Fruit fly (Drosophila melanogaster) whole organism, embryonic: ENCODE data around the gene CG17562.
A peak's percentile ranks its signal among the peaks of the same experiment; 100 is the strongest.

Experiments used
- Bgb ChIP-seq: fragments of 200-800 bp; sonication (Bioruptor generic); IDR thresholded peaks from 2 replicates; pipeline ENCODE4 v1.3.6; 2022; ENCODE audit warnings: missing biosample characterization, missing genetic modification characterization; ENCODE audit not compliant: partially characterized antibody
- CG10209 ChIP-seq: fragments of 200-800 bp; sonication (Bioruptor generic); optimal IDR thresholded peaks from 3 replicates; lab custom pipeline; 2017; ENCODE audit warnings: missing biosample characterization, mild to moderate bottlenecking, missing genetic modification characterization, missing genetic modification reagents
- CG1024 ChIP-seq: fragments of 200-800 bp; sonication (Bioruptor generic); IDR thresholded peaks from 2 replicates; pipeline ENCODE4 v1.3.6; 2022; ENCODE audit warnings: missing biosample characterization, missing genetic modification characterization
- CG10274 ChIP-seq: fragments of 200-800 bp; sonication (Bioruptor generic); optimal IDR thresholded peaks from 3 replicates; lab custom pipeline; 2017; ENCODE audit warnings: missing biosample characterization, mild to moderate bottlenecking, missing genetic modification characterization
- CG10959 ChIP-seq: fragments of 200-800 bp; sonication (Bioruptor generic); IDR thresholded peaks from 2 replicates; pipeline ENCODE4 v1.3.6; 2022; ENCODE audit warnings: missing biosample characterization, missing genetic modification characterization
- CG11695 ChIP-seq: fragments of 200-800 bp; sonication (Bioruptor generic); IDR thresholded peaks from 3 replicates; pipeline ENCODE4 v1.3.6; 2022; ENCODE audit warnings: missing biosample characterization, missing genetic modification characterization
- CG13624 ChIP-seq: fragments of 200-800 bp; sonication (Bioruptor generic); optimal IDR thresholded peaks from 2 replicates; lab custom pipeline; 2016; ENCODE audit warnings: missing biosample characterization, missing genetic modification characterization
- CG14965 ChIP-seq: fragments of 200-800 bp; sonication (Bioruptor generic); optimal IDR thresholded peaks from 2 replicates; lab custom pipeline; 2016; ENCODE audit warnings: missing biosample characterization, missing genetic modification characterization, borderline replicate concordance
- CG15479 ChIP-seq: fragments of 200-800 bp; sonication (Bioruptor generic); optimal IDR thresholded peaks from 3 replicates; lab custom pipeline; 2019; ENCODE audit warnings: missing biosample characterization, mild to moderate bottlenecking, missing genetic modification characterization, moderate library complexity
- CG1647 ChIP-seq: fragments of 200-800 bp; sonication (Bioruptor generic); optimal IDR thresholded peaks from 3 replicates; lab custom pipeline; 2016; ENCODE audit warnings: missing biosample characterization, missing genetic modification characterization
- CG16813 ChIP-seq: fragments of 200-800 bp; sonication (Bioruptor generic); IDR thresholded peaks from 3 replicates; pipeline ENCODE4 v1.3.6; 2022; ENCODE audit warnings: missing biosample characterization, missing genetic modification characterization; ENCODE audit not compliant: partially characterized antibody
- CG17361 ChIP-seq: fragments of 200-800 bp; sonication (Bioruptor generic); IDR thresholded peaks from 3 replicates; pipeline ENCODE4 v1.3.6; 2022; ENCODE audit warnings: missing biosample characterization, missing genetic modification characterization
- CG2120 ChIP-seq: fragments of 200-800 bp; sonication (Bioruptor generic); optimal IDR thresholded peaks from 3 replicates; lab custom pipeline; 2016; ENCODE audit warnings: missing biosample characterization, missing genetic modification characterization
- CG3163 ChIP-seq: fragments of 200-800 bp; sonication (Bioruptor generic); optimal IDR thresholded peaks from 3 replicates; lab custom pipeline; 2016; ENCODE audit warnings: missing biosample characterization, missing genetic modification characterization
- CG33213 ChIP-seq: fragments of 200-800 bp; sonication (Bioruptor generic); optimal IDR thresholded peaks from 3 replicates; lab custom pipeline; 2016; ENCODE audit warnings: missing biosample characterization, missing genetic modification characterization
- CG4328 ChIP-seq: fragments of 200-800 bp; sonication (Bioruptor generic); optimal IDR thresholded peaks from 3 replicates; lab custom pipeline; 2017; ENCODE audit warnings: missing biosample characterization, missing genetic modification reagents, missing genetic modification characterization
- CG4404 ChIP-seq: fragments of 200-800 bp; sonication (Bioruptor generic); IDR thresholded peaks from 2 replicates; pipeline ENCODE4 v1.3.6; 2022; ENCODE audit warnings: missing biosample characterization, missing genetic modification characterization
- CG5180 ChIP-seq: fragments of 200-800 bp; sonication (Bioruptor generic); optimal IDR thresholded peaks from 3 replicates; lab custom pipeline; 2017; ENCODE audit warnings: missing biosample characterization, missing genetic modification characterization, mild to moderate bottlenecking, moderate library complexity, missing genetic modification reagents
- CG6683 ChIP-seq: fragments of 200-800 bp; sonication (Bioruptor generic); optimal IDR thresholded peaks from 2 replicates; lab custom pipeline; 2017; ENCODE audit warnings: missing biosample characterization, mild to moderate bottlenecking, missing genetic modification characterization, missing genetic modification reagents
- CG7928 ChIP-seq: fragments of 200-800 bp; sonication (Bioruptor generic); optimal IDR thresholded peaks from 2 replicates; lab custom pipeline; 2017; ENCODE audit warnings: missing biosample characterization, mild to moderate bottlenecking, missing genetic modification characterization
- CkIIα-i1 ChIP-seq: fragments of 200-800 bp; sonication (Bioruptor generic); IDR thresholded peaks from 2 replicates; pipeline ENCODE4 v1.3.6; 2022; ENCODE audit warnings: missing biosample characterization, missing genetic modification characterization
- Dad ChIP-seq: fragments of 200-800 bp; sonication (Bioruptor generic); optimal IDR thresholded peaks from 3 replicates; lab custom pipeline; 2016; ENCODE audit warnings: missing biosample characterization, missing genetic modification characterization
- Ets97D ChIP-seq: fragments of 200-800 bp; sonication (Bioruptor generic); optimal IDR thresholded peaks from 3 replicates; lab custom pipeline; 2016; ENCODE audit warnings: missing biosample characterization, missing genetic modification characterization
- Fer2 ChIP-seq: fragments of 200-800 bp; sonication (Bioruptor generic); optimal IDR thresholded peaks from 2 replicates; lab custom pipeline; 2018; ENCODE audit warnings: missing biosample characterization, mild to moderate bottlenecking, missing genetic modification characterization, moderate library complexity
- GATAe ChIP-seq: fragments of 200-800 bp; sonication (Bioruptor generic); conservative IDR thresholded peaks from 2 replicates; pipeline ENCODE4 v1.3.6; 2022; ENCODE audit warnings: missing biosample characterization, missing genetic modification characterization
- Hr3 ChIP-seq: fragments of 200-800 bp; sonication (Bioruptor generic); optimal IDR thresholded peaks from 3 replicates; lab custom pipeline; 2016; ENCODE audit warnings: missing biosample characterization, missing genetic modification characterization
- MTF-1 ChIP-seq: fragments of 200-800 bp; sonication (Bioruptor generic); optimal IDR thresholded peaks from 2 replicates; lab custom pipeline; 2018; ENCODE audit warnings: missing biosample characterization, mild to moderate bottlenecking, missing genetic modification characterization, borderline replicate concordance
- Med ChIP-seq: fragments of 200-800 bp; sonication (Bioruptor generic); peaks from one replicate; lab custom pipeline; 2016; ENCODE audit warnings: missing biosample characterization, missing genetic modification characterization, mild to moderate bottlenecking, inconsistent platforms, moderate library complexity
- NfI ChIP-seq: fragments of 200-800 bp; sonication (Bioruptor generic); optimal IDR thresholded peaks from 3 replicates; lab custom pipeline; 2018; ENCODE audit warnings: missing biosample characterization, mild to moderate bottlenecking, missing genetic modification characterization, moderate library complexity
- Optix ChIP-seq: fragments of 200-800 bp; sonication (Bioruptor generic); IDR thresholded peaks from 3 replicates; pipeline ENCODE4 v1.3.6; 2022; ENCODE audit warnings: missing biosample characterization, missing genetic modification characterization
- PHDP ChIP-seq: fragments of 200-800 bp; sonication (Bioruptor generic); optimal IDR thresholded peaks from 3 replicates; lab custom pipeline; 2018; ENCODE audit warnings: missing biosample characterization, mild to moderate bottlenecking, missing genetic modification characterization, moderate library complexity
- Scr ChIP-seq: fragments of 200-800 bp; sonication (Bioruptor generic); IDR thresholded peaks from 2 replicates; pipeline ENCODE4 v1.3.6; 2022; ENCODE audit warnings: missing biosample characterization, missing genetic modification characterization; ENCODE audit not compliant: partially characterized antibody
- ap ChIP-seq: fragments of 200-800 bp; sonication (Bioruptor generic); IDR thresholded peaks from 2 replicates; pipeline ENCODE4 v1.3.6; 2022; ENCODE audit warnings: missing biosample characterization, missing genetic modification characterization
- br ChIP-seq: fragments of >200 bp; optimal IDR thresholded peaks from 2 replicates; lab custom pipeline; 2017
- cad ChIP-seq: fragments of >200 bp; optimal IDR thresholded peaks from 2 replicates; lab custom pipeline; 2017; ENCODE audit warnings: missing biosample characterization, missing genetic modification characterization
- cg ChIP-seq: fragments of 200-800 bp; sonication (Bioruptor generic); optimal IDR thresholded peaks from 3 replicates; lab custom pipeline; 2019; ENCODE audit warnings: missing biosample characterization, mild to moderate bottlenecking, missing genetic modification characterization, moderate library complexity
- chif ChIP-seq, 2 experiments: fragments of 200-800 bp; sonication (Bioruptor generic); optimal IDR thresholded peaks; 3 replicates each; lab custom pipeline; 2016; ENCODE audit warnings: missing biosample characterization in 2 of 2, missing genetic modification characterization in 2 of 2
- croc ChIP-seq: fragments of 200-800 bp; sonication (Bioruptor generic); conservative IDR thresholded peaks from 3 replicates; pipeline ENCODE4 v1.3.6; 2022; ENCODE audit warnings: missing biosample characterization, missing genetic modification characterization
- danr ChIP-seq: fragments of 200-800 bp; sonication (Bioruptor generic); IDR thresholded peaks from 2 replicates; pipeline ENCODE4 v1.3.6; 2022; ENCODE audit warnings: missing biosample characterization, missing genetic modification characterization
- gce ChIP-seq: fragments of 200-800 bp; sonication (Bioruptor generic); IDR thresholded peaks from 3 replicates; pipeline ENCODE4 v1.3.6; 2022; ENCODE audit warnings: missing biosample characterization, missing genetic modification characterization
- hb ChIP-seq: fragments of 200-800 bp; sonication (Bioruptor generic); IDR thresholded peaks from 3 replicates; pipeline ENCODE4 v1.3.6; 2022; ENCODE audit warnings: missing biosample characterization, missing genetic modification characterization; ENCODE audit not compliant: partially characterized antibody
- mirr ChIP-seq: fragments of 200-800 bp; sonication (Bioruptor generic); optimal IDR thresholded peaks from 3 replicates; lab custom pipeline; 2018; ENCODE audit warnings: missing biosample characterization, mild to moderate bottlenecking, missing genetic modification characterization
- nerfin-2 ChIP-seq: fragments of 200-800 bp; sonication (Bioruptor generic); IDR thresholded peaks from 2 replicates; pipeline ENCODE4 v1.3.6; 2022; ENCODE audit warnings: missing biosample characterization, missing genetic modification characterization; ENCODE audit not compliant: partially characterized antibody
- onecut ChIP-seq: fragments of 200-800 bp; sonication (Bioruptor generic); IDR thresholded peaks from 2 replicates; pipeline ENCODE4 v1.3.6; 2022; ENCODE audit warnings: missing biosample characterization, missing genetic modification characterization
- org-1 ChIP-seq: fragments of 200-800 bp; sonication (Bioruptor generic); optimal IDR thresholded peaks from 2 replicates; lab custom pipeline; 2017; ENCODE audit warnings: missing biosample characterization, missing genetic modification characterization
- pita ChIP-seq: fragments of 200-800 bp; sonication (Bioruptor generic); optimal IDR thresholded peaks from 2 replicates; lab custom pipeline; 2017; ENCODE audit warnings: missing biosample characterization, mild to moderate bottlenecking, missing genetic modification characterization
- psq ChIP-seq: fragments of 200-800 bp; sonication (Bioruptor generic); optimal IDR thresholded peaks from 2 replicates; lab custom pipeline; 2017; ENCODE audit warnings: missing biosample characterization, missing genetic modification characterization
- pum ChIP-seq: fragments of 200-800 bp; sonication (Bioruptor generic); optimal IDR thresholded peaks from 2 replicates; lab custom pipeline; 2016; ENCODE audit warnings: missing biosample characterization, missing genetic modification characterization
- ro ChIP-seq: fragments of 200-800 bp; sonication (Bioruptor generic); IDR thresholded peaks from 2 replicates; pipeline ENCODE4 v1.3.6; 2022; ENCODE audit warnings: missing biosample characterization, missing genetic modification characterization
- tap ChIP-seq: fragments of 200-800 bp; optimal IDR thresholded peaks from 3 replicates; lab custom pipeline; 2019; ENCODE audit warnings: missing biosample characterization, mild to moderate bottlenecking, missing genetic modification characterization, moderate library complexity
- yki ChIP-seq: fragments of >200 bp; optimal IDR thresholded peaks from 3 replicates; lab custom pipeline; 2018
- zen ChIP-seq: fragments of 200-800 bp; sonication (Bioruptor generic); optimal IDR thresholded peaks from 3 replicates; lab custom pipeline; 2018; ENCODE audit warnings: missing biosample characterization, mild to moderate bottlenecking, missing genetic modification characterization, moderate library complexity
- zf30C ChIP-seq: fragments of 200-800 bp; sonication (Bioruptor generic); optimal IDR thresholded peaks from 3 replicates; lab custom pipeline; 2018; ENCODE audit warnings: missing biosample characterization, mild to moderate bottlenecking, missing genetic modification characterization

Gene CG17562

dm6 chr3R:16640005-16640408, 24.9 kb downstream of the CG17562 start, which contains the start of gene nonA-l (continued):
- no peak for TF ChIP-seq CG10274 (GFP tag; lab: Kevin White, UChicago)
- no peak for TF ChIP-seq org-1 (GFP tag; lab: Kevin White, UChicago)
- no peak for TF ChIP-seq CG13624 (GFP tag; lab: Kevin White, UChicago)
- TF ChIP-seq CG7928 (GFP tag; lab: Kevin White, UChicago): no peak
- TF ChIP-seq CG1647 (GFP tag; lab: Kevin White, UChicago): no peak
- no peak; the same call in 2 of the 3 replicates for TF ChIP-seq CG17361 (GFP tag; lab: Robert Waterston, UW)
- no peak for TF ChIP-seq NfI (GFP tag; lab: Kevin White, UChicago)
- TF ChIP-seq nerfin-2 (GFP tag; lab: Robert Waterston, UW): peak; percentile 92
- no peak for TF ChIP-seq CG1024
- no peak for TF ChIP-seq zf30C
- no peak for TF ChIP-seq CG11695 (GFP tag; lab: Robert Waterston, UW)
- TF ChIP-seq Dad (GFP tag; lab: Kevin White, UChicago): no peak
- no peak for TF ChIP-seq ro (GFP tag; lab: Robert Waterston, UW)
- TF ChIP-seq chif (GFP tag; optimal IDR thresholded peaks at IDR 0.05; lab: Kevin White, UChicago): no peak
- TF ChIP-seq mirr (GFP tag; lab: Kevin White, UChicago): no peak
- TF ChIP-seq MTF-1 (GFP tag; lab: Kevin White, UChicago): no peak
- no peak for TF ChIP-seq psq (GFP tag; lab: Kevin White, UChicago)
- no peak for TF ChIP-seq CG10959 (GFP tag; lab: Robert Waterston, UW)
- TF ChIP-seq pita (GFP tag; lab: Kevin White, UChicago): peak; percentile 55
- no peak for TF ChIP-seq CG2120 (GFP tag; lab: Kevin White, UChicago)
- no peak for TF ChIP-seq zen (tag; lab: Kevin White, UChicago)
- TF ChIP-seq Med (GFP tag; lab: Kevin White, UChicago): no peak
- peak; percentile 61 for TF ChIP-seq Ets97D
- no peak for TF ChIP-seq ap (GFP tag; lab: Robert Waterston, UW)
- TF ChIP-seq br (lab: Kevin White, UChicago): no peak
- TF ChIP-seq CG16813 (GFP tag; lab: Robert Waterston, UW): peak; percentile 88
- TF ChIP-seq Fer2 (tag; lab: Kevin White, UChicago): no peak
- TF ChIP-seq Bgb: peak; percentile 87
- TF ChIP-seq CG3163 (GFP tag; lab: Kevin White, UChicago): no peak
- peak; percentile 71 for TF ChIP-seq hb (GFP tag; lab: Robert Waterston, UW)
- TF ChIP-seq PHDP (tag; lab: Kevin White, UChicago): no peak
- no peak for TF ChIP-seq yki (lab: Kevin White, UChicago)
- TF ChIP-seq CG10209: no peak
- TF ChIP-seq Hr3 (GFP tag; lab: Kevin White, UChicago): no peak
- TF ChIP-seq Optix (GFP tag; lab: Robert Waterston, UW): no peak
- no peak for TF ChIP-seq CG14965
- TF ChIP-seq croc (GFP tag; lab: Robert Waterston, UW): no peak
- no peak for TF ChIP-seq CG33213
- no peak for TF ChIP-seq CG4328 (GFP tag; lab: Kevin White, UChicago)
- peak; percentile 88 for TF ChIP-seq Scr (GFP tag; lab: Robert Waterston, UW)
- peak; percentile 85 for TF ChIP-seq onecut (GFP tag; lab: Robert Waterston, UW)
- no peak for TF ChIP-seq CG4404 (GFP tag; lab: Robert Waterston, UW)
- TF ChIP-seq gce: no peak
- TF ChIP-seq tap (tag; lab: Kevin White, UChicago): no peak
- TF ChIP-seq danr: no peak
- no peak for TF ChIP-seq CG15479
- TF ChIP-seq CG6683 (GFP tag; lab: Kevin White, UChicago): no peak
- no peak for TF ChIP-seq CG5180
- TF ChIP-seq cg (GFP tag; lab: Kevin White, UChicago): no peak
- TF ChIP-seq pum (GFP tag; lab: Kevin White, UChicago): no peak
- TF ChIP-seq CkIIα-i1 (GFP tag; lab: Robert Waterston, UW): no peak
- TF ChIP-seq cad (GFP tag; lab: Kevin White, UChicago): no peak
- TF ChIP-seq GATAe (GFP tag; lab: Robert Waterston, UW): no peak
